Worm (Caenorhabditis elegans): ENCODE data around the gene F43C11.11.

The F43C11.11 gene

DNA sequence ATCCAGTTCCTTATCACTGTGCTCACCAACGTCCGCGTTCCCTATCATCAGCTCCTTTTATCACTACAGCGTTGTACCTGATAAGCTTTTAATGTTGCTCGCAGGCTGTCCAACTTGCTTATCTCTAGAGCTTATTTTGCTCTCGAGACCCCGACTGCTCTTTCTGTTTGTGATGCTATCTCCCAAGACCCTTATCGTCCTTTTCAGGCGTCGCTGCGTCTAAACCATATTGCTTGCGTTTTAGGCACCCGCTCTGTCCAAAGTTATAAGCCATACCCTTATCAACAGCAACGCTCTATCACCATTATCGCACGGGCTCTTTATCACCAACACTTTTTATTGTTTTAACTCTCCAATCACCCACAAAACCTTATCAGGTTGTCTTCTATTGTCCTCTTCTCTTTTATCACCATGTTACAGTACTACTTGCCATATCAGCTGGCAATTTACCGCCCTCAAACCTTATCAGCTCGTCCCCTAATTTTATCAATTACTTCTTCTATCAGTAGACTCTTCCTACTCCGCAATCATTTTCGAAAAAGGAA, 15.0 kb upstream of the F43C11.11 start (continued):
- TF ChIP-seq nhr-102 (tag; optimal IDR thresholded peaks at IDR 0.05) (peak; percentile 97), mxl-3 (GFP tag; optimal IDR thresholded peaks at IDR 0.05) (peak; percentile 66), mep-1 (tag; optimal IDR thresholded peaks at IDR 0.05) (no peak), T26A8.4 (GFP tag; IDR thresholded peaks at IDR 0.05) (peak; percentile 55; the same call in 1 of the 2 replicates)

DNA sequence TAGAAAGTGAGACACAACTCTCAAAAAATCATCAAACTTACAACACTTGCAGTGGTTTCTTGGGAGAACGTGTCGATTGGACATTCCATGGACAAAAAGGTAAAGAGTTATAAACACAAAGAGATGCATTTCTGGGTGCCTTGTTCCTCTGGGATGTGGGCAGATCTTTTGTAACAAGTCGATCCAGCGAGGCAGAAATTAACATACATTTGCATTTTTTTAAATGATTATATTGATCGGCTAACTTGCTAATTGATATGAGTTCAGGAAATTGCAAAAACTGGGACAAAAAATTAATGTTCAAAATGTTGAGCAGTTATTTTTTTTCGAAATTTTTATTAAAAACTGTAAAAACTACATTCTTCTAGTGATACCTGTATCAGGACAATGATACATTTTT, 14.2 kb upstream of the F43C11.11 start, which contains the start of gene F16G10.6:
F16G10.6 (minus strand) TSS at position 101 of the 400 bp plus-strand sequence.
- TF ChIP-seq unc-62 (GFP tag; optimal IDR thresholded peaks at IDR 0.05 in 1 of 2) (peak in 1 of 2 experiments; percentile 1), unc-62 (tag; optimal IDR thresholded peaks at IDR 0.05) (no peak), Y5F2A.4 (GFP tag; optimal IDR thresholded peaks at IDR 0.05) (no peak)

DNA sequence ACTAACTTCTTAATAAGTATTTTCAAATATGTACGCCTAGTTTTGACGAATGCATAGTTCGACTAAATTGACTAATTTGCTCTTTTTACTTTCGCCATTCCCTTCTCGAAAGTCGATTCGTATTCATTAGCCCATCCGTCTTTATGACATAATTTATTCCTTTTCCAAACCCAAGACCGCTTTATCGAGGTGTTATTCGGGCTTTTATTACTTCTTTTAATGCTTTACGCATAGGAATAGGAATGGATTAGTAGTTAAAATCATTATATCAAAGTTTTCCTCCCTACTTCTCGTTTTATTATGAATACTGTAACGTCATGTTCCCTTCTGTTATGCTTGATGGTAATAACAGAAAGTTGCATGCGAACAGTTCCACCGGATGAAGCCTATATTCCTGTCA, 11.4 kb upstream of the F43C11.11 start, which contains the start of gene F16G10.2:
F16G10.2 (plus strand) TSS at position 301 of the 400 bp plus-strand sequence.
- TF ChIP-seq hmg-1.1 (GFP tag; IDR thresholded peaks at IDR 0.05) (no peak), unc-62 (GFP tag; optimal IDR thresholded peaks at IDR 0.05 in 1 of 2) (peak in 1 of 2 experiments; percentile 79), unc-62 (tag; optimal IDR thresholded peaks at IDR 0.05) (no peak)

DNA sequence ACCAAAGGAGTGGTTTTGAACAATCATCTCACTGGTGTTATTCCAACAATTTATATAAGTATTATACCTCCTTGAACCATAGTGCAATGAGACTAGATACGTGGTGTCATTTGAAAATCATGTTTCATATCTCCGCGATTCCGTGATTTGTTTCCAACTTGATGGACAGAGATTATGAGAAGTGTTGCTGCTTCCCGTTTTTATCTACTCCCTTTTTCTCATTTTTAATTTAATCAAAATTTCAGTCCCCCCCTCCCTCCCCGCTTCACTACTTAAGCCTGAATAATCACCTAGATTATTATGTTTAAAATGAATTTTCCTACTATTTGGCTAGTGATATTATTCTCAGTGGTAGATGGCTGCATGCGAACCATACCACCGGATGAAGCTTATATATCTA, 8.5 kb upstream of the F43C11.11 start, which contains the start of gene F16G10.3:
F16G10.3 (plus strand) TSS at position 301 of the 400 bp plus-strand sequence.
- peak; percentile 66 for TF ChIP-seq aha-1 (tag)
- no peak for TF ChIP-seq nhr-237 (tag; optimal IDR thresholded peaks at IDR 0.05)

DNA sequence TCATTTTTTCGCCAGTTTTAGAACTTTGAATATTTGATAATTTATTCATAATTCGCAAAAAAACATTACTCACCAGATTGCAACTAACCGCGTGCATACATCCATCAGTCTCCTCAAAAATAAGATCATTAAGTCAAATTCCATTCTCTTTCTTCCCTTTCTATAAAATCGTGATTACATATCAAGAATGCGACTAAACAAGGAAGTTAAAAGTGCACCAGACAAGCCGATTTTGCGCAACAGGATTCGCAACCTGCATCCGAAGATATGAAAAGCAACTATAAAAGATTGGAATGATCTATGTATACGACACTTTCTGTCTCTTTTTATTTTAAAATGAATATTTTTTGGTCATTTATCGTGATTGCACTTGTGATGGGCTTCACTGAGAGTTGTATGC, 5.4 kb upstream of the F43C11.11 start, which contains the start of gene hpo-25:
hpo-25 (plus strand) TSS at position 301 of the 400 bp plus-strand sequence.
- TF ChIP-seq lin-15B (tag; optimal IDR thresholded peaks at IDR 0.05) (no peak), aha-1 (tag) (peak; percentile 6)

DNA sequence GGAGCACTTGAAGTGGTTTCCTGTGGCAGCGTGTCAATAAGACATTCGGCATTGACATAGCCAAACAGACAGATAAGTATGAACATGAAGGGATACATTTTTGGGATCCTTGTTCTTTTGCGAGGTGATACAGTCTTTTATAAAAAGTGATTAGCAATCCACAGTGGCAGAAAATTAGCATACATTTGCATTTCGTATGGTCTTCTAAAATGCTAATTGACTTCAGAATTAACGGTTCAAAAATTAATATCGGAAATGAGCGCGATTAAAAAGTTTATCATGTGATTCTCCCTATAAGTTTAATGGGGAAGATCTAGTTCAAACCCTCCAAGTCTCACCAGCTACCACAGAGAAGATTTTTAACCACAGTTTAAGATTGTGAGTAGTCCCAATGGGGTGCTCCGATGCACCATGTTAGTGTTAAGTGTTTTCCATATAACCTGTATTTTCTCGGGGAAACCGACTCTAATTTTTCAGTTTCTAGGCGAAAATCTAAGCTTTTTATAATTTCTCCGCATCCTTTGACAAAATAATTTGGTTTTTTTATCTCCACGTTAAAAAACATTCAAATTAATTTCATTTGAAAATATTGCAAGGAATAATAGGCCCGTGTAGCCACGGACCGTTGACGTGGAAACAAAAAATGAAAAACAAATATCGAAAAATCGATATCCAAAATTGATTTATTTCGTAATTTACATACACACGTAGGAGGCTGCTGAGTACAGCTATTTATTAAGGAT, 3.2 kb upstream of the F43C11.11 start, which contains the start of the genes F43C11.12 and F16G10.5:
F43C11.12 (minus strand) TSS at position 101 of the 743 bp plus-strand sequence.
F16G10.5 (plus strand) TSS at position 693 of the 743 bp plus-strand sequence.
- no peak for TF ChIP-seq ceh-28 (tag; optimal IDR thresholded peaks at IDR 0.05)
- no peak for TF ChIP-seq zfp-2 (tag; optimal IDR thresholded peaks at IDR 0.05)
- peak in 1 of 2 experiments; percentile 32 for TF ChIP-seq unc-62 (GFP tag; optimal IDR thresholded peaks at IDR 0.05 in 1 of 2)
- no peak for TF ChIP-seq unc-62 (tag; optimal IDR thresholded peaks at IDR 0.05)
- no peak for TF ChIP-seq nhr-11 (tag; optimal IDR thresholded peaks at IDR 0.05)
- TF ChIP-seq ces-1 (GFP tag; optimal IDR thresholded peaks at IDR 0.05) = no peak

DNA sequence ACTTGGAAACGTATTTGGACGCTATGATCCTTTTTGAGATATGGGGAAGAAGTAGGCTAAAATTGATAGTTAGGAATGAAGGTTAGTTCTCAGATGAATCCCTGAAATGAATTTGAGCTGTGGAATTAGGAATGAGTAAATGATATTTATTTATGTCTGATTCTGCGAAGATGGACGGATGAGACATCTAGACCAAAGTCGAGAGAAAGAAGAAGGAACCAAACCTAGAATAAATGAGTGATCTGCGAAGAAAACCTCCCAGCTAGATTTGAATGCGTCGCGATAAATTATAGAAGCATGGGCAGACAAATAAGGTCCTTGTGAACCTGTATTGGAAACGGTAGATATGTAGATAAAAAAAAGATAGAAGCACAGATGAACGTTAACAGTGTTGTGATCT, 3.6 kb downstream of the F43C11.11 start, which contains the start of gene F43C11.16:
F43C11.16 (minus strand) TSS at position 101 of the 400 bp plus-strand sequence.
- TF ChIP-seq mdl-1 (tag; optimal IDR thresholded peaks at IDR 0.05) (no peak), lin-29 (GFP tag; IDR thresholded peaks at IDR 0.05) (no peak), vab-7 (GFP tag; IDR thresholded peaks at IDR 0.05) (no peak), snpc-1.2 (GFP tag; IDR thresholded peaks at IDR 0.05) (no peak), lin-1 (GFP tag; IDR thresholded peaks at IDR 0.05) (no peak), tra-1 (GFP tag; IDR thresholded peaks at IDR 0.05) (no peak), F49E8.2 (tag; optimal IDR thresholded peaks at IDR 0.05; ENCODE audit: borderline replicate concordance) (no peak), nhr-6 (tag; optimal IDR thresholded peaks at IDR 0.05) (no peak), madf-9 (GFP tag; conservative IDR thresholded peaks at IDR 0.05) (no peak), mep-1 (tag; optimal IDR thresholded peaks at IDR 0.05) (no peak), F44E2.7 (GFP tag; IDR thresholded peaks at IDR 0.05) (no peak), hif-1 (tag; optimal IDR thresholded peaks at IDR 0.05) (no peak), lim-7 (GFP tag; IDR thresholded peaks at IDR 0.05) (no peak), dpl-1 (GFP tag; optimal IDR thresholded peaks at IDR 0.05) (no peak), nhr-102 (tag; optimal IDR thresholded peaks at IDR 0.05) (no peak), hmg-1.1 (GFP tag; IDR thresholded peaks at IDR 0.05) (no peak), cey-2 (tag; optimal IDR thresholded peaks at IDR 0.05; ENCODE audit: borderline replicate concordance, insufficient read depth) (no peak), ceh-20 (GFP tag; IDR thresholded peaks at IDR 0.05) (no peak), daf-8 (GFP tag; IDR thresholded peaks at IDR 0.05) (no peak), tag-97 (GFP tag; IDR thresholded peaks at IDR 0.05) (no peak)
